Fruit fly (Drosophila melanogaster) whole organism, embryonic: ENCODE data around the gene TkR86C.
A peak's percentile ranks its signal among the peaks of the same experiment; 100 is the strongest.

Experiments
- Aef1 ChIP-seq: fragments of 200-800 bp; sonication (Bioruptor generic); IDR thresholded peaks from 3 replicates; pipeline ENCODE4 v1.3.6; 2022; ENCODE audit warnings: missing biosample characterization, missing genetic modification characterization
- Atf6 ChIP-seq: fragments of 200-800 bp; sonication (Bioruptor generic); IDR thresholded peaks from 2 replicates; pipeline ENCODE4 v1.3.6; 2022; ENCODE audit warnings: missing biosample characterization, missing genetic modification characterization
- CG10274 ChIP-seq: fragments of 200-800 bp; sonication (Bioruptor generic); optimal IDR thresholded peaks from 3 replicates; lab custom pipeline; 2017; ENCODE audit warnings: missing biosample characterization, mild to moderate bottlenecking, missing genetic modification characterization
- CG10654 ChIP-seq: fragments of 200-800 bp; sonication (Bioruptor generic); optimal IDR thresholded peaks from 2 replicates; lab custom pipeline; 2016; ENCODE audit warnings: missing biosample characterization, missing genetic modification characterization
- CG12071 ChIP-seq: fragments of 200-800 bp; sonication (Bioruptor generic); optimal IDR thresholded peaks from 3 replicates; lab custom pipeline; 2018; ENCODE audit warnings: missing biosample characterization, mild to moderate bottlenecking, missing genetic modification characterization
- CG12104 ChIP-seq: fragments of 200-800 bp; sonication (Bioruptor generic); optimal IDR thresholded peaks from 3 replicates; lab custom pipeline; 2016; ENCODE audit warnings: missing biosample characterization, missing genetic modification characterization
- CG12391 ChIP-seq: fragments of 200-800 bp; sonication (Bioruptor generic); optimal IDR thresholded peaks from 3 replicates; lab custom pipeline; 2018; ENCODE audit warnings: missing biosample characterization, mild to moderate bottlenecking, missing genetic modification characterization, moderate library complexity
- CG13123 ChIP-seq: fragments of 200-800 bp; sonication (Bioruptor generic); optimal IDR thresholded peaks from 2 replicates; lab custom pipeline; 2016; ENCODE audit warnings: missing biosample characterization, missing genetic modification characterization
- CG14965 ChIP-seq: fragments of 200-800 bp; sonication (Bioruptor generic); optimal IDR thresholded peaks from 2 replicates; lab custom pipeline; 2016; ENCODE audit warnings: missing biosample characterization, missing genetic modification characterization, borderline replicate concordance
- CG15011 ChIP-seq: fragments of 200-800 bp; sonication (Bioruptor generic); optimal IDR thresholded peaks from 3 replicates; lab custom pipeline; 2018; ENCODE audit warnings: missing biosample characterization, mild to moderate bottlenecking, missing genetic modification characterization
- CG15479 ChIP-seq: fragments of 200-800 bp; sonication (Bioruptor generic); optimal IDR thresholded peaks from 3 replicates; lab custom pipeline; 2019; ENCODE audit warnings: missing biosample characterization, mild to moderate bottlenecking, missing genetic modification characterization, moderate library complexity
- CG15514 ChIP-seq: fragments of 200-800 bp; sonication (Bioruptor generic); optimal IDR thresholded peaks from 3 replicates; lab custom pipeline; 2017; ENCODE audit warnings: missing biosample characterization, missing genetic modification characterization, mild to moderate bottlenecking, moderate library complexity, missing genetic modification reagents
- CG17186 ChIP-seq: fragments of 200-800 bp; sonication (Bioruptor generic); optimal IDR thresholded peaks from 3 replicates; lab custom pipeline; 2017; ENCODE audit warnings: missing biosample characterization, missing genetic modification reagents, missing genetic modification characterization
- CG17829 ChIP-seq: fragments of 200-800 bp; optimal IDR thresholded peaks from 2 replicates; lab custom pipeline; 2019; ENCODE audit warnings: missing biosample characterization, mild to moderate bottlenecking, missing genetic modification characterization, moderate library complexity
- CG18599 ChIP-seq: fragments of 200-800 bp; sonication (Bioruptor generic); optimal IDR thresholded peaks from 3 replicates; lab custom pipeline; 2017; ENCODE audit warnings: missing biosample characterization, missing genetic modification characterization, mild to moderate bottlenecking, moderate library complexity, missing genetic modification reagents
- CG2875 ChIP-seq: fragments of 200-800 bp; sonication (Bioruptor generic); optimal IDR thresholded peaks from 2 replicates; lab custom pipeline; 2017; ENCODE audit warnings: missing biosample characterization, mild to moderate bottlenecking, missing genetic modification characterization, missing genetic modification reagents
- CG3163 ChIP-seq: fragments of 200-800 bp; sonication (Bioruptor generic); optimal IDR thresholded peaks from 3 replicates; lab custom pipeline; 2016; ENCODE audit warnings: missing biosample characterization, missing genetic modification characterization
- CG32532 ChIP-seq: fragments of 200-800 bp; sonication (Bioruptor generic); IDR thresholded peaks from 2 replicates; pipeline ENCODE4 v1.3.6; 2022; ENCODE audit warnings: missing biosample characterization, missing genetic modification characterization
- CG3838 ChIP-seq: fragments of 200-800 bp; sonication (Bioruptor generic); optimal IDR thresholded peaks from 3 replicates; lab custom pipeline; 2016; ENCODE audit warnings: missing biosample characterization, missing genetic modification characterization
- CG3995 ChIP-seq: fragments of 200-800 bp; sonication (Bioruptor generic); optimal IDR thresholded peaks from 3 replicates; lab custom pipeline; 2016; ENCODE audit warnings: missing biosample characterization, missing genetic modification characterization
- CG42726 ChIP-seq: fragments of 200-800 bp; sonication (Bioruptor generic); IDR thresholded peaks from 2 replicates; pipeline ENCODE4 v1.3.6; 2022; ENCODE audit warnings: missing biosample characterization, missing genetic modification characterization; ENCODE audit not compliant: partially characterized antibody
- CG6254 ChIP-seq: fragments of 200-800 bp; sonication (Bioruptor generic); optimal IDR thresholded peaks from 3 replicates; lab custom pipeline; 2017; ENCODE audit warnings: mild to moderate bottlenecking, missing biosample characterization, missing genetic modification reagents, missing genetic modification characterization
- CG6813 ChIP-seq: fragments of 200-800 bp; sonication (Bioruptor generic); optimal IDR thresholded peaks from 2 replicates; lab custom pipeline; 2017; ENCODE audit warnings: missing biosample characterization, missing genetic modification characterization, mild to moderate bottlenecking, moderate library complexity, missing genetic modification reagents
- CG7271 ChIP-seq: fragments of 200-800 bp; sonication (Bioruptor generic); optimal IDR thresholded peaks from 2 replicates; lab custom pipeline; 2018; ENCODE audit warnings: missing biosample characterization, mild to moderate bottlenecking, missing genetic modification characterization, moderate library complexity
- CG9876 ChIP-seq: fragments of 200-800 bp; sonication (Bioruptor generic); optimal IDR thresholded peaks from 2 replicates; lab custom pipeline; 2016; ENCODE audit warnings: missing biosample characterization, missing genetic modification characterization
- Doc3 ChIP-seq: fragments of 200-800 bp; sonication (Bioruptor generic); IDR thresholded peaks from 3 replicates; pipeline ENCODE4 v1.3.6; 2022; ENCODE audit warnings: missing biosample characterization, missing genetic modification characterization; ENCODE audit not compliant: partially characterized antibody
- E2f2 ChIP-seq: fragments of 200-800 bp; sonication (Bioruptor generic); IDR thresholded peaks from 2 replicates; pipeline ENCODE4 v1.3.6; 2022; ENCODE audit warnings: missing biosample characterization, missing genetic modification characterization
- Ets97D ChIP-seq: fragments of 200-800 bp; sonication (Bioruptor generic); optimal IDR thresholded peaks from 3 replicates; lab custom pipeline; 2016; ENCODE audit warnings: missing biosample characterization, missing genetic modification characterization
- Hey ChIP-seq: fragments of 200-800 bp; sonication (Bioruptor generic); optimal IDR thresholded peaks from 3 replicates; lab custom pipeline; 2018; ENCODE audit warnings: missing biosample characterization, mild to moderate bottlenecking, missing genetic modification characterization
- Myb ChIP-seq: fragments of 200-800 bp; sonication (Bioruptor generic); optimal IDR thresholded peaks from 2 replicates; lab custom pipeline; 2016; ENCODE audit warnings: missing biosample characterization, missing genetic modification characterization
- NfI ChIP-seq: fragments of 200-800 bp; sonication (Bioruptor generic); optimal IDR thresholded peaks from 3 replicates; lab custom pipeline; 2018; ENCODE audit warnings: missing biosample characterization, mild to moderate bottlenecking, missing genetic modification characterization, moderate library complexity
- Ptx1 ChIP-seq: fragments of 200-800 bp; sonication (Bioruptor generic); IDR thresholded peaks from 2 replicates; pipeline ENCODE4 v1.3.6; 2022; ENCODE audit warnings: missing biosample characterization, missing genetic modification characterization
- aop ChIP-seq: fragments of 200-800 bp; sonication (Bioruptor generic); IDR thresholded peaks from 2 replicates; pipeline ENCODE4 v1.3.6; 2022; ENCODE audit warnings: missing biosample characterization, missing genetic modification characterization
- ase ChIP-seq: fragments of 200-800 bp; sonication (Bioruptor generic); IDR thresholded peaks from 3 replicates; pipeline ENCODE4 v1.3.6; 2022; ENCODE audit warnings: missing biosample characterization, missing genetic modification characterization
- az2 ChIP-seq: fragments of 200-800 bp; sonication (Bioruptor generic); optimal IDR thresholded peaks from 3 replicates; lab custom pipeline; 2016; ENCODE audit warnings: missing biosample characterization, missing genetic modification characterization
- bcd ChIP-seq: fragments of 200-800 bp; sonication (Bioruptor generic); optimal IDR thresholded peaks from 2 replicates; lab custom pipeline; 2017; ENCODE audit warnings: missing biosample characterization, mild to moderate bottlenecking, missing genetic modification characterization
- cad ChIP-seq: fragments of >200 bp; optimal IDR thresholded peaks from 2 replicates; lab custom pipeline; 2017; ENCODE audit warnings: missing biosample characterization, missing genetic modification characterization
- chif ChIP-seq, 2 experiments: fragments of 200-800 bp; sonication (Bioruptor generic); optimal IDR thresholded peaks; 3 replicates each; lab custom pipeline; 2016; ENCODE audit warnings: missing biosample characterization in 2 of 2, missing genetic modification characterization in 2 of 2
- ci ChIP-seq: fragments of 200-800 bp; sonication (Bioruptor generic); IDR thresholded peaks from 3 replicates; pipeline ENCODE4 v1.3.6; 2022; ENCODE audit warnings: missing biosample characterization, missing genetic modification characterization
- corto ChIP-seq: fragments of 200-800 bp; sonication (Bioruptor generic); optimal IDR thresholded peaks from 2 replicates; lab custom pipeline; 2016; ENCODE audit warnings: missing biosample characterization, mild to moderate bottlenecking, missing genetic modification characterization, moderate library complexity
- dmrt11E ChIP-seq: fragments of 200-800 bp; sonication (Bioruptor generic); optimal IDR thresholded peaks from 3 replicates; lab custom pipeline; 2018; ENCODE audit warnings: missing biosample characterization, mild to moderate bottlenecking, missing genetic modification characterization, moderate library complexity
- grn ChIP-seq: fragments of 200-800 bp; sonication (Bioruptor generic); optimal IDR thresholded peaks from 3 replicates; lab custom pipeline; 2017; ENCODE audit warnings: missing biosample characterization, missing genetic modification characterization
- kni ChIP-seq: fragments of 200-800 bp; sonication (Bioruptor generic); optimal IDR thresholded peaks from 3 replicates; lab custom pipeline; 2017; ENCODE audit warnings: mild to moderate bottlenecking, missing biosample characterization, missing genetic modification reagents, missing genetic modification characterization
- odd ChIP-seq: fragments of 200-800 bp; sonication (Bioruptor generic); optimal IDR thresholded peaks from 2 replicates; lab custom pipeline; 2017; ENCODE audit warnings: missing biosample characterization, mild to moderate bottlenecking, missing genetic modification characterization
- p53 ChIP-seq: fragments of 200-800 bp; sonication (Bioruptor generic); optimal IDR thresholded peaks from 2 replicates; lab custom pipeline; 2016; ENCODE audit warnings: missing biosample characterization, missing genetic modification characterization
- pfk ChIP-seq: fragments of 200-800 bp; sonication (Bioruptor generic); optimal IDR thresholded peaks from 2 replicates; lab custom pipeline; 2018; ENCODE audit warnings: missing biosample characterization, mild to moderate bottlenecking, missing genetic modification characterization, moderate library complexity
- row ChIP-seq: fragments of 200-800 bp; sonication (Bioruptor generic); IDR thresholded peaks from 3 replicates; pipeline ENCODE4 v1.3.6; 2022; ENCODE audit warnings: missing biosample characterization, missing genetic modification characterization
- salm ChIP-seq: fragments of 200-800 bp; sonication (Bioruptor generic); optimal IDR thresholded peaks from 2 replicates; lab custom pipeline; 2018; ENCODE audit warnings: missing biosample characterization, mild to moderate bottlenecking, missing genetic modification characterization
- tll ChIP-seq, 2 experiments: fragments of 200-800 bp in 1 of 2; fragments of >200 bp in 1 of 2; sonication (Bioruptor generic) in 1 of 2; optimal IDR thresholded peaks; 2 replicates each; lab custom pipeline; 2017 to 2019; ENCODE audit warnings: missing biosample characterization in 2 of 2, missing genetic modification characterization in 2 of 2, mild to moderate bottlenecking in 1 of 2, moderate library complexity in 1 of 2
- tx ChIP-seq: fragments of 200-800 bp; sonication (Bioruptor generic); optimal IDR thresholded peaks from 2 replicates; lab custom pipeline; 2016; ENCODE audit warnings: missing biosample characterization, missing genetic modification characterization

The TkR86C gene

DNA sequence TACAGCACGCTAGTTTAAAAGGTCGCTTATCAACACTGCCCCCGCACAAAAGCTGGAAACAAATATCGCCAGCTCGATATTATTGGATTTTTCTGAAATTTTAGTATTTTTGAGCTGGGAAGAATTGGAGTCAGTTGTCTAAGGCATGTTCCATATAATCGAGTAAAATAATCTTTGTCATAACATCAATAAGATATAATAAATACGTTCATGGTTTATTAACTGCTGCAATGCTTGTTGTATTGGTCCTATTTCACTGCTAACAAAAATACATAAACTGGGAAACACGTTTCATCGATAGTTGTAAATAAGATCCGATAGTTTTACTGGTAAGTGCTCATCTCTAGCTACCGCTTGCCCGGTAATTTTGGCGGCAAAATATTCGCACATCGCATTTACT, 37.2 kb upstream of the TkR86C start, which contains the start of the genes Art1 and Mcm5 (continued):
- peak; percentile 12 for TF ChIP-seq CG13123 (GFP tag; lab: Kevin White, UChicago)
- TF ChIP-seq CG6254 (GFP tag; lab: Kevin White, UChicago), result no peak
- peak in 1 of 2 experiments; percentile 20 for TF ChIP-seq chif (GFP tag; optimal IDR thresholded peaks at IDR 0.05; lab: Kevin White, UChicago)
- peak; percentile 96 for TF ChIP-seq Doc3 (GFP tag; lab: Robert Waterston, UW)
- TF ChIP-seq Myb (GFP tag; lab: Kevin White, UChicago), result peak; percentile 58
- TF ChIP-seq cad (GFP tag; lab: Kevin White, UChicago), result no peak
- peak; percentile 90 for TF ChIP-seq CG15514
- peak; percentile 30 for TF ChIP-seq tx (GFP tag; lab: Kevin White, UChicago)
- no peak for TF ChIP-seq grn (GFP tag; lab: Kevin White, UChicago)
- TF ChIP-seq CG17186 (GFP tag; lab: Kevin White, UChicago), result peak; percentile 82
- peak; percentile 51 for TF ChIP-seq CG12391
- TF ChIP-seq az2 (GFP tag; lab: Kevin White, UChicago), result peak; percentile 17
- peak; percentile 12; the same call in 1 of the 2 replicates for TF ChIP-seq CG32532
- peak; percentile 77 for TF ChIP-seq E2f2 (GFP tag; lab: Robert Waterston, UW)
- peak; percentile 11 for TF ChIP-seq bcd
- no peak for TF ChIP-seq pfk (GFP tag; lab: Kevin White, UChicago)
- no peak for TF ChIP-seq p53 (GFP tag; lab: Kevin White, UChicago)
- no peak for TF ChIP-seq CG12071 (GFP tag; lab: Kevin White, UChicago)
- TF ChIP-seq CG15479 (GFP tag; lab: Kevin White, UChicago), result no peak
- TF ChIP-seq CG3838 (GFP tag; lab: Kevin White, UChicago), result no peak
- TF ChIP-seq row, result peak; percentile 83
- TF ChIP-seq CG15011, result no peak
- no peak for TF ChIP-seq corto (GFP tag; lab: Kevin White, UChicago)
- TF ChIP-seq CG17829 (tag; lab: Kevin White, UChicago), result peak; percentile 49
- no peak for TF ChIP-seq Ptx1 (GFP tag; lab: Robert Waterston, UW)
- no peak for TF ChIP-seq CG7271 (tag; lab: Kevin White, UChicago)
- no peak for TF ChIP-seq odd
- TF ChIP-seq tll (GFP tag; optimal IDR thresholded peaks at IDR 0.05; lab: Kevin White, UChicago), result peak; percentile 31 to 59
- TF ChIP-seq dmrt11E (tag; lab: Kevin White, UChicago), result peak; percentile 44
- TF ChIP-seq CG9876 (GFP tag; lab: Kevin White, UChicago), result no peak
- TF ChIP-seq CG3995 (GFP tag; lab: Kevin White, UChicago), result peak; percentile 84
- TF ChIP-seq Aef1 (GFP tag; lab: Robert Waterston, UW), result 0 out of 3 replicates have a peak, but pooled peaks have one; percentile 18
- TF ChIP-seq CG12104 (GFP tag; lab: Kevin White, UChicago), result peak; percentile 30
- TF ChIP-seq CG3163 (GFP tag; lab: Kevin White, UChicago), result peak; percentile 51
- no peak for TF ChIP-seq CG10274 (GFP tag; lab: Kevin White, UChicago)
- no peak for TF ChIP-seq ci (GFP tag; lab: Robert Waterston, UW)
- no peak for TF ChIP-seq CG14965 (GFP tag; lab: Kevin White, UChicago)
- TF ChIP-seq kni (GFP tag; lab: Kevin White, UChicago), result no peak
- TF ChIP-seq CG18599, result peak; percentile 17
- TF ChIP-seq CG6813 (GFP tag; lab: Kevin White, UChicago), result no peak
- TF ChIP-seq salm (tag; lab: Kevin White, UChicago), result no peak
- peak; percentile 80 for TF ChIP-seq Ets97D (GFP tag; lab: Kevin White, UChicago)
- TF ChIP-seq aop (GFP tag; lab: Robert Waterston, UW), result no peak
- no peak for TF ChIP-seq Hey
- no peak for TF ChIP-seq ase (GFP tag; lab: Robert Waterston, UW)
- peak; percentile 23 for TF ChIP-seq CG10654 (GFP tag; lab: Kevin White, UChicago)
- TF ChIP-seq CG42726, result peak; percentile 44; the same call in 1 of the 2 replicates
- peak; percentile 33 for TF ChIP-seq NfI (GFP tag; lab: Kevin White, UChicago)
- no peak for TF ChIP-seq CG2875 (GFP tag; lab: Kevin White, UChicago)
- TF ChIP-seq Atf6 (GFP tag; lab: Robert Waterston, UW), result no peak
